Fruit fly (Drosophila melanogaster) whole organism: ENCODE results near the gene RpS10a.

ENCODE experiments used
- CG8478 ChIP-seq: fragments of >200 bp; optimal IDR thresholded peaks from 2 replicates; lab custom pipeline; 2018; ENCODE audit warnings: inconsistent platforms
- Dll ChIP-seq: fragments of >200 bp; optimal IDR thresholded peaks from 2 replicates; lab custom pipeline; 2017
- EcR ChIP-seq, 2 experiments: fragments of >200 bp; optimal IDR thresholded peaks; 2 replicates each; lab custom pipeline; 2017; ENCODE audit warnings: missing biosample characterization in 2 of 2, missing genetic modification characterization in 2 of 2, missing genetic modification reagents in 2 of 2
- pan ChIP-seq: fragments of >200 bp; optimal IDR thresholded peaks from 2 replicates; lab custom pipeline; 2017
- psq ChIP-seq: fragments of >200 bp; optimal IDR thresholded peaks from 2 replicates; lab custom pipeline; 2017
- usp ChIP-seq: fragments of >200 bp; optimal IDR thresholded peaks from 2 replicates; lab custom pipeline; 2017; ENCODE audit warnings: missing biosample characterization, missing genetic modification characterization, mixed read lengths

DNA sequence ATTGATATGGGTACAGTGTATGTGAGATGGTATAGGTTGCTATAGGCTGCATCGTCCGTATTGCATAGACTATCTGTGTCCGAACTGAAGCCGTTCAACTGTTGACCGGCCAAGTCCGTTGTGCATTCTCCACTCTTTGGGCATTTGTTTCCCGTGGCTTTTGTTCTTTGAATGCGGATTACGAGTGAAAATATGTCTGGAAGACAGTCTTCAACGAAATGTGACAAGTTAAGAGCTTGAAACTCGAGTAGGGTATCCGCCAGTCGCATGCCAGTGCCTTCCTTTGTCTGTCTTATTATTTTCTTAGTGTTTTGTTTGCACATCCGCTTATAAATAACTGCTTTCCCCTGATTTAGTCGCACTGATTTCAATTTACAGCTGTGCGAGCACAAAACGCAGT lies 48.9 kb upstream of the RpS10a start:
- TF ChIP-seq Dll (lab: Kevin White, UChicago) (no peak), pan (lab: Kevin White, UChicago) (no peak), usp (GFP tag; lab: Kevin White, UChicago) (no peak), psq (lab: Kevin White, UChicago) (no peak), CG8478 (lab: Kevin White, UChicago) (no peak), EcR (GFP tag; optimal IDR thresholded peaks at IDR 0.05; lab: Kevin White, UChicago) (no peak)
